Worm (Caenorhabditis elegans): Measurements from ENCODE around the gene sna-2.

DNA sequence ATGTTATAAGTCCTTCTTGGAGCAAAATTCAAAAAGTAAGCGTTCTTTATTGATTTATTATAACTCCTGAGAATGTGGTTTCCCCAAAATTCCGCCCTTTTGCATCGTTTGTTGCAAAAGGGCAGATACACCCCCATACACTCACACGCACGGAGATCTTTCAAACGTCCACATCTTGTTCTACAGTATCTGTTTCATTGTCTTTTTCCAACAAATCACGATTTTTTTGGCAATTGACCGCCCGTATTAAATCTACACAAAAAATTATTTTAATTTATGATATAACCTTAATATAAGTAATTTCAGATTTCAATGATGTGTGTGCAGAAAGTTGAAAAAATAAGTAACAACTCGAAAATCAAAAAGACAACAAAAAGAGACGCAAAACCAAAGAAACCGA, 12.1 kb upstream of the sna-2 start, which contains the start of gene T13F2.4:
- TF ChIP-seq nhr-76 (tag; optimal IDR thresholded peaks at IDR 0.05) (no peak), ztf-11 (tag; optimal IDR thresholded peaks at IDR 0.05) (no peak)

All from whole organism, L3 larva.